Fruit fly (Drosophila melanogaster): ENCODE measurements around the gene CG3345.
A peak's percentile ranks its signal among the peaks of the same experiment; 100 is the strongest.

CG3345 gene

DNA sequence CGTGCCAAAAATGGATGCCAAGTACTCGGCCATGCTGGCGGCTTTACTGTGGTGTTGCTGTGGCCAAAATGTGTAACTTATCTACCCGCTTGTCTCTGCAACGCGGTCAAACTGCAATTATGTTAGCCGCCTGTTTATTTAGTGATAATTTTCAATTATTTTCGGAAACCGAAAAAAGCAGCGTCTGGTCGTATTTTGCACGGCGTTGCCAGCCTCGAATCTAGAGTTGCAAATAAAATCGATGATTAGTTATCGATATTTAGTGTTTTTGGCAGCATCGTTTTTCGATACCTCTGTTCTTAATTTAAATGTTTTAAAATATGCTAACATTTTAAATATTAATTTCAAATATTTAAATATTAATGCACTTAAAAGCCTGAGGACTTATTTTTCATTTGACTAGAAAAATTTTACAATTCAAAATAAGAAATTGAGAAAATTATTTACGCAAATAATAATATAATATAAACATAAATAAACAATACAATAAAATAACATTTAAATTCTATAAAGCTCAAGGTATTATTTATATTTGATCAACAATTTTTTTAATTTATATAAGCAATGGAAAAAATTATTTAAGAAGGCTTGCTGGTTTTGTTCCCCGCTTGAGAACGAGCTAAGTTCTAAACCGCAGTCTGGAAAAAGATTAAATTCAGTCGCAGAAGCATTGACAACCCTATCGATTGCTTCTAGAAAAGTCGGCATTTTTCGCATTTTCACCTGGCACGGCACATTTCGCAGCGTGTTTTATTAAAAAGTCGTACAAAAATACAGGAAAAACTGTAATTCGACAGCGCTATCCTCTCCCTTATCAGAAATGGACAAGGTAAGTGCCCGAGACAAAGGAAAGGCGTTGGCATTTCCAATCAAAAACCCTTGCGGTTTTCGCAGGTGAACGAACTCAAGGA is 25.8 kb downstream of the CG3345 start, which contains the start of the genes U2af38 and Stip1 (continued):
- no peak for TF ChIP-seq pan (optimal IDR thresholded peaks at IDR 0.05)
- no peak for TF ChIP-seq pan (GFP tag; optimal IDR thresholded peaks at IDR 0.05 in 1 of 2, IDR thresholded peaks at IDR 0.05 in 1 of 2)
- no peak for TF ChIP-seq CHES-1-like (GFP tag; optimal IDR thresholded peaks at IDR 0.05)
- no peak for TF ChIP-seq CG9609 (GFP tag; optimal IDR thresholded peaks at IDR 0.05)
- no peak for TF ChIP-seq hth (optimal IDR thresholded peaks at IDR 0.05)
- no peak for TF ChIP-seq nau (GFP tag; optimal IDR thresholded peaks at IDR 0.05)
- peak; percentile 23 for TF ChIP-seq sqz (GFP tag; optimal IDR thresholded peaks at IDR 0.05)
- no peak for TF ChIP-seq Dbx (GFP tag; IDR thresholded peaks at IDR 0.05)
- TF ChIP-seq D19B (GFP tag; optimal IDR thresholded peaks at IDR 0.05), result no peak
- no peak for TF ChIP-seq exex (tag; optimal IDR thresholded peaks at IDR 0.05)
- peak; percentile 15 for TF ChIP-seq D19A (tag; optimal IDR thresholded peaks at IDR 0.05)
- TF ChIP-seq CG4820 (GFP tag; optimal IDR thresholded peaks at IDR 0.05), result no peak
- peak; percentile 34 for TF ChIP-seq Dp (GFP tag; optimal IDR thresholded peaks at IDR 0.05)
- TF ChIP-seq aop (GFP tag; IDR thresholded peaks at IDR 0.05), result no peak
- no peak for TF ChIP-seq zf30C (GFP tag; optimal IDR thresholded peaks at IDR 0.05)
- no peak for TF ChIP-seq CG11504 (tag; optimal IDR thresholded peaks at IDR 0.05)
- peak; percentile 40 for TF ChIP-seq Sry-δ (GFP tag; optimal IDR thresholded peaks at IDR 0.05)
- no peak for TF ChIP-seq Blimp-1 (GFP tag; optimal IDR thresholded peaks at IDR 0.05)
- no peak for TF ChIP-seq CG18011 (GFP tag; optimal IDR thresholded peaks at IDR 0.05)
- no peak for TF ChIP-seq Kr (GFP tag; optimal IDR thresholded peaks at IDR 0.05)
- no peak for TF ChIP-seq Adf1 (GFP tag; IDR thresholded peaks at IDR 0.05)
- no peak for TF ChIP-seq D (optimal IDR thresholded peaks at IDR 0.05)
- TF ChIP-seq D (GFP tag; optimal IDR thresholded peaks at IDR 0.05), result no peak
- peak; percentile 51 for TF ChIP-seq Hsf (GFP tag; optimal IDR thresholded peaks at IDR 0.05)
- no peak for TF ChIP-seq psq (GFP tag; optimal IDR thresholded peaks at IDR 0.05)
- no peak for TF ChIP-seq Bteb2 (GFP tag; optimal IDR thresholded peaks at IDR 0.05)
- TF ChIP-seq dysf (GFP tag; IDR thresholded peaks at IDR 0.05), result no peak
- TF ChIP-seq CkIIα-i1 (GFP tag; IDR thresholded peaks at IDR 0.05), result no peak
- TF ChIP-seq CG3065 (GFP tag; optimal IDR thresholded peaks at IDR 0.05), result no peak
- peak; percentile 11 for TF ChIP-seq Fer2 (tag; optimal IDR thresholded peaks at IDR 0.05)
- TF ChIP-seq CG13624 (GFP tag; optimal IDR thresholded peaks at IDR 0.05), result no peak
- TF ChIP-seq ash1 (GFP tag; optimal IDR thresholded peaks at IDR 0.05), result no peak
- TF ChIP-seq Aef1 (GFP tag; IDR thresholded peaks at IDR 0.05), result no peak
- TF ChIP-seq B-H1 (GFP tag; IDR thresholded peaks at IDR 0.05), result no peak
- no peak for TF ChIP-seq CG18619 (GFP tag; optimal IDR thresholded peaks at IDR 0.05)
- TF ChIP-seq esg (GFP tag; conservative IDR thresholded peaks at IDR 0.05), result no peak
- TF ChIP-seq ewg (GFP tag; optimal IDR thresholded peaks at IDR 0.05), result no peak
- no peak for TF ChIP-seq CG4730 (GFP tag; IDR thresholded peaks at IDR 0.05)
- TF ChIP-seq CoRest (tag; optimal IDR thresholded peaks at IDR 0.05), result peak; percentile 29
- TF ChIP-seq bcd (GFP tag; optimal IDR thresholded peaks at IDR 0.05), result no peak
- peak; percentile 54 for TF ChIP-seq CG2120 (GFP tag; optimal IDR thresholded peaks at IDR 0.05)
- TF ChIP-seq CG1233 (GFP tag; optimal IDR thresholded peaks at IDR 0.05), result no peak
- no peak for TF ChIP-seq h (optimal IDR thresholded peaks at IDR 0.05)
- TF ChIP-seq cg (GFP tag; optimal IDR thresholded peaks at IDR 0.05), result no peak
- TF ChIP-seq pum (GFP tag; optimal IDR thresholded peaks at IDR 0.05), result no peak
- TF ChIP-seq Myb (GFP tag; optimal IDR thresholded peaks at IDR 0.05), result peak; percentile 6
- no peak for TF ChIP-seq CG17385 (GFP tag; optimal IDR thresholded peaks at IDR 0.05)
- TF ChIP-seq toy (GFP tag; IDR thresholded peaks at IDR 0.05), result no peak
- peak; percentile 95 for TF ChIP-seq CG2116 (GFP tag; optimal IDR thresholded peaks at IDR 0.05)
- peak; percentile 47 for TF ChIP-seq CG8924 (tag; optimal IDR thresholded peaks at IDR 0.05)
- TF ChIP-seq chn (GFP tag; optimal IDR thresholded peaks at IDR 0.05), result peak; percentile 21
